Worm (Caenorhabditis elegans): Measurements from ENCODE around the gene F32D1.8.

The F32D1.8 gene

ce11 chrV:4357369-4357768 lies 20.2 kb downstream of the F32D1.8 start (continued):
- peak; percentile 49 for TF ChIP-seq ceh-8 (GFP tag; optimal IDR thresholded peaks at IDR 0.05)
- TF ChIP-seq nhr-20 (tag; optimal IDR thresholded peaks at IDR 0.05): no peak
- no peak for TF ChIP-seq aly-2 (tag; optimal IDR thresholded peaks at IDR 0.05)
- peak; percentile 36 for TF ChIP-seq ces-1 (GFP tag; optimal IDR thresholded peaks at IDR 0.05)
- TF ChIP-seq nhr-12 (tag; optimal IDR thresholded peaks at IDR 0.05): no peak
- TF ChIP-seq hlh-17 (GFP tag; optimal IDR thresholded peaks at IDR 0.05; ENCODE audit: borderline replicate concordance): no peak
- TF ChIP-seq ceh-90 (tag; optimal IDR thresholded peaks at IDR 0.05): no peak
- peak in 2 of 3 experiments; percentile 15 to 56 for TF ChIP-seq ceh-82 (tag; optimal IDR thresholded peaks at IDR 0.05)
- no peak for TF ChIP-seq elt-3 (tag; optimal IDR thresholded peaks at IDR 0.05)
- no peak for TF ChIP-seq swsn-7 (tag; optimal IDR thresholded peaks at IDR 0.05)
- no peak for TF ChIP-seq ets-5 (GFP tag; IDR thresholded peaks at IDR 0.05)
- TF ChIP-seq nhr-76 (tag; optimal IDR thresholded peaks at IDR 0.05): no peak
- peak; percentile 93 for TF ChIP-seq blmp-1 (tag; optimal IDR thresholded peaks at IDR 0.05)
- no peak for TF ChIP-seq ceh-88 (GFP tag; IDR thresholded peaks at IDR 0.05)

- TF ChIP-seq rnt-1 (tag; optimal IDR thresholded peaks at IDR 0.05) (no peak), lin-14 (GFP tag; optimal IDR thresholded peaks at IDR 0.05) (peak; percentile 52), ztf-11 (tag; optimal IDR thresholded peaks at IDR 0.05) (no peak), nhr-71 (tag; optimal IDR thresholded peaks at IDR 0.05) (peak; percentile 24)
Measured at ce11 chrV:4356047-4356612, 21.4 kb downstream of the F32D1.8 start.

- TF ChIP-seq lin-39 (tag; optimal IDR thresholded peaks at IDR 0.05): no peak
- no peak for TF ChIP-seq egl-13 (tag; optimal IDR thresholded peaks at IDR 0.05)
- no peak for TF ChIP-seq mab-9 (GFP tag; IDR thresholded peaks at IDR 0.05)
- no peak for TF ChIP-seq vab-15 (tag; optimal IDR thresholded peaks at IDR 0.05)
- peak; percentile 52 for TF ChIP-seq skn-1 (tag; optimal IDR thresholded peaks at IDR 0.05)
- TF ChIP-seq hlh-4 (tag; optimal IDR thresholded peaks at IDR 0.05): no peak
- TF ChIP-seq nhr-76 (tag; optimal IDR thresholded peaks at IDR 0.05): no peak
- TF ChIP-seq zip-4 (GFP tag; optimal IDR thresholded peaks at IDR 0.05): no peak
- TF ChIP-seq irx-1 (tag; optimal IDR thresholded peaks at IDR 0.05): peak; percentile 12
- no peak for TF ChIP-seq hlh-17 (GFP tag; optimal IDR thresholded peaks at IDR 0.05; ENCODE audit: borderline replicate concordance)
- TF ChIP-seq tbx-2 (tag; optimal IDR thresholded peaks at IDR 0.05): peak; percentile 56
- TF ChIP-seq tlp-1 (tag; optimal IDR thresholded peaks at IDR 0.05): no peak
- TF ChIP-seq lin-14 (GFP tag; optimal IDR thresholded peaks at IDR 0.05): peak; percentile 38
- TF ChIP-seq unc-130 (tag; optimal IDR thresholded peaks at IDR 0.05): peak; percentile 43
- TF ChIP-seq lin-13 (GFP tag; optimal IDR thresholded peaks at IDR 0.05): peak; percentile 16
- TF ChIP-seq ceh-63 (GFP tag; optimal IDR thresholded peaks at IDR 0.05): no peak
- peak; percentile 91 to 96 (median 95) for TF ChIP-seq dpl-1 (GFP tag; optimal IDR thresholded peaks at IDR 0.05)
- TF ChIP-seq lir-3 (tag; optimal IDR thresholded peaks at IDR 0.05; ENCODE audit: poor library complexity): no peak
- TF ChIP-seq swsn-7 (tag; optimal IDR thresholded peaks at IDR 0.05): peak; percentile 38
- TF ChIP-seq blmp-1 (tag; optimal IDR thresholded peaks at IDR 0.05): no peak
- no peak for TF ChIP-seq pqm-1 (tag; optimal IDR thresholded peaks at IDR 0.05)
- no peak for TF ChIP-seq elt-2 (tag; optimal IDR thresholded peaks at IDR 0.05)
- TF ChIP-seq ceh-88 (GFP tag; IDR thresholded peaks at IDR 0.05): no peak
- TF ChIP-seq ztf-11 (tag; optimal IDR thresholded peaks at IDR 0.05): no peak
- no peak for TF ChIP-seq ama-1 (optimal IDR thresholded peaks at IDR 0.05)
- TF ChIP-seq C16A3.4 (tag; optimal IDR thresholded peaks at IDR 0.05): peak; percentile 85
- no peak for TF ChIP-seq Y116A8C.19 (tag; optimal IDR thresholded peaks at IDR 0.05; ENCODE audit: borderline replicate concordance)
- TF ChIP-seq snpc-4 (tag; optimal IDR thresholded peaks at IDR 0.05): peak; percentile 17
- TF ChIP-seq F16B12.6 (tag; optimal IDR thresholded peaks at IDR 0.05): peak; percentile 37
- peak; percentile 64 to 86 for TF ChIP-seq lsy-2 (tag; optimal IDR thresholded peaks at IDR 0.05)
- peak; percentile 46 for TF ChIP-seq xbp-1 (tag; optimal IDR thresholded peaks at IDR 0.05)
- no peak for TF ChIP-seq pax-3 (tag; optimal IDR thresholded peaks at IDR 0.05)
- no peak for TF ChIP-seq nhr-28 (tag; optimal IDR thresholded peaks at IDR 0.05)
- TF ChIP-seq ceh-90 (tag; optimal IDR thresholded peaks at IDR 0.05): no peak
- TF ChIP-seq elt-3 (tag; optimal IDR thresholded peaks at IDR 0.05): peak in 2 of 6 experiments; percentile 11 to 58
- peak; percentile 37 for TF ChIP-seq unc-86 (tag; optimal IDR thresholded peaks at IDR 0.05)
- peak; percentile 14; the same call in 1 of the 2 replicates for TF ChIP-seq grh-1 (GFP tag; IDR thresholded peaks at IDR 0.05)
- no peak; the same call in 1 of the 2 replicates for TF ChIP-seq isw-1 (GFP tag; IDR thresholded peaks at IDR 0.05)
- peak; percentile 68 for TF ChIP-seq nhr-71 (tag; optimal IDR thresholded peaks at IDR 0.05)
Measured at ce11 chrV:4346799-4347198, 30.7 kb downstream of the F32D1.8 start, which contains the start of gene mcm-7. Gene mcm-7, plus strand, starts transcription at chrV:4347166.
